Fruit fly (Drosophila melanogaster): Measurements from ENCODE around the gene Caf1-180.

DNA sequence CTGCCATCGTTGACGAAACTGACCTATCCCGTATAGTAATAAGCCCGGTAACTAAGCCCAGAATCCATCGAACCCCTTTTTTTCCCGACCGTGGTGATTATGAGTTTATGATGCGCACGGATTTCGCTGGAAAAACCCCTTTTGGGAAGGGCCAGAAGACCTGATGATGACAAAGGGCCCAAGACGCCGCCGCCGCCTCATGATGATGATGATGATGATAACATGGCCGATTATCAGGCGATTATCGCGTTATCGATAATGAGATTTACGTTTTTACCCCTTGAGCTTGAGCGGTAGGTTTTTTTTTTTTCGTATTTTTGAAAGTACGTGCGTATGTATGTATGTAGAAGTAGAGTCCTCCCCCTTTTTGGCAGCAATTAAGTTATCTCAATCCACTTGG lies 49.1 kb upstream of the Caf1-180 start:
- TF ChIP-seq Sin3A (optimal IDR thresholded peaks at IDR 0.05) (no peak), psq (optimal IDR thresholded peaks at IDR 0.05) (no peak), ttk (optimal IDR thresholded peaks at IDR 0.05) (no peak), insv (optimal IDR thresholded peaks at IDR 0.05) (no peak), Myc (optimal IDR thresholded peaks at IDR 0.05) (no peak), h (optimal IDR thresholded peaks at IDR 0.05) (no peak)

Measured in Kc167 (cell line).